Worm (Caenorhabditis elegans): ENCODE results near the gene uaf-1.

uaf-1 gene

ce11 chrIII:1037173-1037572 is 39.2 kb downstream of the uaf-1 start, which contains the start of the genes chin-1 and BE0003N10.1 (continued):
- TF ChIP-seq mdl-1 (tag; optimal IDR thresholded peaks at IDR 0.05) (no peak), mxl-2 (GFP tag; conservative IDR thresholded peaks at IDR 0.05) (no peak), ama-1 (optimal IDR thresholded peaks at IDR 0.05) (no peak), lin-38 (GFP tag; IDR thresholded peaks at IDR 0.05) (peak; percentile 66), lir-3 (tag; optimal IDR thresholded peaks at IDR 0.05) (no peak), hlh-11 (tag; optimal IDR thresholded peaks at IDR 0.05) (no peak), snpc-4 (tag; optimal IDR thresholded peaks at IDR 0.05) (no peak), pha-4 (GFP tag; IDR thresholded peaks at IDR 0.05) (no peak), pha-4 (tag; optimal IDR thresholded peaks at IDR 0.05) (no peak), lsy-2 (tag; optimal IDR thresholded peaks at IDR 0.05) (peak in 1 of 2 experiments; percentile 76), Y48G9A.11 (GFP tag; IDR thresholded peaks at IDR 0.05) (no peak), php-3 (GFP tag; IDR thresholded peaks at IDR 0.05) (no peak), nhr-41 (GFP tag; IDR thresholded peaks at IDR 0.05) (no peak), rbr-2 (tag; optimal IDR thresholded peaks at IDR 0.05) (peak; percentile 12), aly-2 (tag; optimal IDR thresholded peaks at IDR 0.05) (no peak), gei-8 (GFP tag; optimal IDR thresholded peaks at IDR 0.05) (no peak), R02D3.7 (tag; optimal IDR thresholded peaks at IDR 0.05) (no peak), lim-7 (GFP tag; IDR thresholded peaks at IDR 0.05) (no peak), madf-5 (GFP tag; IDR thresholded peaks at IDR 0.05) (no peak), F49E8.2 (tag; optimal IDR thresholded peaks at IDR 0.05; ENCODE audit: borderline replicate concordance) (no peak), ctbp-1 (GFP tag; IDR thresholded peaks at IDR 0.05) (no peak), zip-11 (GFP tag; IDR thresholded peaks at IDR 0.05) (no peak), nhr-48 (tag; optimal IDR thresholded peaks at IDR 0.05) (no peak), hlh-30 (tag; optimal IDR thresholded peaks at IDR 0.05; ENCODE audit: insufficient read depth) (no peak), T20F7.1 (GFP tag; optimal IDR thresholded peaks at IDR 0.05) (no peak), lin-15B (tag; optimal IDR thresholded peaks at IDR 0.05) (no peak), daf-16 (GFP tag; optimal IDR thresholded peaks at IDR 0.05) (no peak), daf-16 (tag; optimal IDR thresholded peaks at IDR 0.05) (peak; percentile 36), zag-1 (tag; optimal IDR thresholded peaks at IDR 0.05) (no peak), fkh-10 (GFP tag; optimal IDR thresholded peaks at IDR 0.05) (peak; percentile 5), dmd-8 (GFP tag; IDR thresholded peaks at IDR 0.05) (no peak), nhr-25 (tag; optimal IDR thresholded peaks at IDR 0.05; ENCODE audit: borderline replicate concordance, insufficient read depth) (no peak), attf-4 (tag; optimal IDR thresholded peaks at IDR 0.05) (no peak), F10B5.3 (tag; optimal IDR thresholded peaks at IDR 0.05) (no peak)

ce11 chrIII:1034853-1035252 is 41.5 kb downstream of the uaf-1 start:
- TF ChIP-seq fos-1 (tag; optimal IDR thresholded peaks at IDR 0.05) (no peak), F44E2.7 (GFP tag; IDR thresholded peaks at IDR 0.05) (no peak), daf-12 (tag; optimal IDR thresholded peaks at IDR 0.05) (no peak), dve-1 (tag; optimal IDR thresholded peaks at IDR 0.05; ENCODE audit: insufficient read depth) (no peak), Y48G9A.11 (GFP tag; IDR thresholded peaks at IDR 0.05) (no peak), lsy-2 (tag; optimal IDR thresholded peaks at IDR 0.05) (no peak), ztf-11 (tag; optimal IDR thresholded peaks at IDR 0.05) (no peak), F26F4.8 (GFP tag; conservative IDR thresholded peaks at IDR 0.05) (no peak), ceh-62 (tag; optimal IDR thresholded peaks at IDR 0.05) (no peak), pha-4 (GFP tag; IDR thresholded peaks at IDR 0.05) (no peak), pha-4 (tag; optimal IDR thresholded peaks at IDR 0.05) (no peak), rbr-2 (tag; optimal IDR thresholded peaks at IDR 0.05) (no peak), duxl-1 (tag; optimal IDR thresholded peaks at IDR 0.05; ENCODE audit: poor library complexity) (no peak), ztf-7 (tag; optimal IDR thresholded peaks at IDR 0.05) (no peak), nhr-77 (tag; optimal IDR thresholded peaks at IDR 0.05) (no peak)

All from whole organism, L4 larva.